Fruit fly (Drosophila melanogaster) whole organism, embryonic: ENCODE data around the gene ZnT63C.

Experiments
- Ada2b ChIP-seq: fragments of 200-800 bp; sonication (Bioruptor generic); IDR thresholded peaks from 2 replicates; pipeline ENCODE4 v1.3.6; 2022; ENCODE audit warnings: missing biosample characterization, missing genetic modification characterization
- C15 ChIP-seq: fragments of 200-800 bp; sonication (Bioruptor generic); IDR thresholded peaks from 3 replicates; pipeline ENCODE4 v1.3.6; 2022; ENCODE audit warnings: missing biosample characterization, missing genetic modification characterization
- CG10209 ChIP-seq: fragments of 200-800 bp; sonication (Bioruptor generic); optimal IDR thresholded peaks from 3 replicates; lab custom pipeline; 2017; ENCODE audit warnings: missing biosample characterization, mild to moderate bottlenecking, missing genetic modification characterization, missing genetic modification reagents
- CG1024 ChIP-seq: fragments of 200-800 bp; sonication (Bioruptor generic); IDR thresholded peaks from 2 replicates; pipeline ENCODE4 v1.3.6; 2022; ENCODE audit warnings: missing biosample characterization, missing genetic modification characterization
- CG10565 ChIP-seq: fragments of 200-800 bp; sonication (Bioruptor generic); optimal IDR thresholded peaks from 3 replicates; lab custom pipeline; 2016; ENCODE audit warnings: missing biosample characterization, mild to moderate bottlenecking, missing genetic modification characterization
- CG11093 ChIP-seq: fragments of 200-800 bp; sonication (Bioruptor generic); IDR thresholded peaks from 3 replicates; pipeline ENCODE4 v1.3.6; 2022; ENCODE audit warnings: missing biosample characterization, missing genetic modification characterization
- CG11398 ChIP-seq: fragments of 200-800 bp; sonication (Bioruptor generic); optimal IDR thresholded peaks from 2 replicates; lab custom pipeline; 2016; ENCODE audit warnings: missing biosample characterization, missing genetic modification characterization
- CG12391 ChIP-seq: fragments of 200-800 bp; sonication (Bioruptor generic); optimal IDR thresholded peaks from 3 replicates; lab custom pipeline; 2018; ENCODE audit warnings: missing biosample characterization, mild to moderate bottlenecking, missing genetic modification characterization, moderate library complexity
- CG12659 ChIP-seq: fragments of 200-800 bp; sonication (Bioruptor generic); optimal IDR thresholded peaks from 3 replicates; lab custom pipeline; 2017; ENCODE audit warnings: mild to moderate bottlenecking, missing biosample characterization, missing genetic modification reagents, missing genetic modification characterization
- CG14710 ChIP-seq: fragments of 200-800 bp; sonication (Bioruptor generic); optimal IDR thresholded peaks from 3 replicates; lab custom pipeline; 2019; ENCODE audit warnings: missing biosample characterization, mild to moderate bottlenecking, missing genetic modification characterization, moderate library complexity
- CG15269 ChIP-seq: fragments of 200-800 bp; sonication (Bioruptor generic); optimal IDR thresholded peaks from 2 replicates; lab custom pipeline; 2018; ENCODE audit warnings: missing biosample characterization, mild to moderate bottlenecking, missing genetic modification characterization, moderate library complexity
- CG15479 ChIP-seq: fragments of 200-800 bp; sonication (Bioruptor generic); optimal IDR thresholded peaks from 3 replicates; lab custom pipeline; 2019; ENCODE audit warnings: missing biosample characterization, mild to moderate bottlenecking, missing genetic modification characterization, moderate library complexity
- CG18599 ChIP-seq: fragments of 200-800 bp; sonication (Bioruptor generic); optimal IDR thresholded peaks from 3 replicates; lab custom pipeline; 2017; ENCODE audit warnings: missing biosample characterization, missing genetic modification characterization, mild to moderate bottlenecking, moderate library complexity, missing genetic modification reagents
- CG30403 ChIP-seq: fragments of 200-800 bp; sonication (Bioruptor generic); optimal IDR thresholded peaks from 3 replicates; lab custom pipeline; 2016; ENCODE audit warnings: missing biosample characterization, missing genetic modification characterization
- CG3065 ChIP-seq: fragments of 200-800 bp; sonication (Bioruptor generic); optimal IDR thresholded peaks from 2 replicates; lab custom pipeline; 2016; ENCODE audit warnings: missing biosample characterization, missing genetic modification characterization
- CG31365 ChIP-seq: fragments of 200-800 bp; sonication (Bioruptor generic); optimal IDR thresholded peaks from 2 replicates; lab custom pipeline; 2018; ENCODE audit warnings: missing biosample characterization, mild to moderate bottlenecking, missing genetic modification characterization
- CG3847 ChIP-seq: fragments of 200-800 bp; sonication (Bioruptor generic); IDR thresholded peaks from 2 replicates; pipeline ENCODE4 v1.3.6; 2022; ENCODE audit warnings: missing biosample characterization, missing genetic modification characterization
- CG4424 ChIP-seq: fragments of 200-800 bp; sonication (Bioruptor generic); optimal IDR thresholded peaks from 3 replicates; lab custom pipeline; 2016; ENCODE audit warnings: missing biosample characterization, missing genetic modification characterization
- CG4730 ChIP-seq: fragments of 200-800 bp; sonication (Bioruptor generic); IDR thresholded peaks from 2 replicates; pipeline ENCODE4 v1.3.6; 2022; ENCODE audit warnings: missing biosample characterization, missing genetic modification characterization
- CG8290 ChIP-seq, 3 experiments: fragments of 200-800 bp; sonication (Bioruptor generic); optimal IDR thresholded peaks; 2 replicates each; lab custom pipeline; 2016 to 2019; ENCODE audit warnings: missing biosample characterization in 3 of 3, missing genetic modification characterization in 3 of 3, mild to moderate bottlenecking in 2 of 3, moderate library complexity in 1 of 3
- Dad ChIP-seq: fragments of 200-800 bp; sonication (Bioruptor generic); optimal IDR thresholded peaks from 3 replicates; lab custom pipeline; 2016; ENCODE audit warnings: missing biosample characterization, missing genetic modification characterization
- Doc3 ChIP-seq: fragments of 200-800 bp; sonication (Bioruptor generic); IDR thresholded peaks from 3 replicates; pipeline ENCODE4 v1.3.6; 2022; ENCODE audit warnings: missing biosample characterization, missing genetic modification characterization; ENCODE audit not compliant: partially characterized antibody
- E2f2 ChIP-seq: fragments of 200-800 bp; sonication (Bioruptor generic); IDR thresholded peaks from 2 replicates; pipeline ENCODE4 v1.3.6; 2022; ENCODE audit warnings: missing biosample characterization, missing genetic modification characterization
- Fer3 ChIP-seq: fragments of 200-800 bp; sonication (Bioruptor generic); optimal IDR thresholded peaks from 2 replicates; lab custom pipeline; 2018; ENCODE audit warnings: missing biosample characterization, mild to moderate bottlenecking, missing genetic modification characterization, moderate library complexity
- HHEX ChIP-seq: fragments of 200-800 bp; sonication (Bioruptor generic); optimal IDR thresholded peaks from 3 replicates; lab custom pipeline; 2017; ENCODE audit warnings: missing biosample characterization, mild to moderate bottlenecking, missing genetic modification characterization, missing genetic modification reagents
- Hsf ChIP-seq: fragments of 200-800 bp; sonication (Bioruptor generic); optimal IDR thresholded peaks from 3 replicates; lab custom pipeline; 2016; ENCODE audit warnings: missing biosample characterization, missing genetic modification characterization
- Jarid2 ChIP-seq: fragments of 200-800 bp; sonication (Bioruptor generic); optimal IDR thresholded peaks from 3 replicates; lab custom pipeline; 2017; ENCODE audit warnings: mild to moderate bottlenecking, missing biosample characterization, missing genetic modification reagents, missing genetic modification characterization
- Mes4 ChIP-seq: fragments of 200-800 bp; sonication (Bioruptor generic); optimal IDR thresholded peaks from 2 replicates; lab custom pipeline; 2016; ENCODE audit warnings: missing biosample characterization, missing genetic modification characterization
- Mrtf ChIP-seq: fragments of 200-800 bp; sonication (Bioruptor generic); IDR thresholded peaks from 3 replicates; pipeline ENCODE4 v1.3.6; 2022; ENCODE audit warnings: missing biosample characterization, missing genetic modification characterization
- Scr ChIP-seq: fragments of 200-800 bp; sonication (Bioruptor generic); IDR thresholded peaks from 2 replicates; pipeline ENCODE4 v1.3.6; 2022; ENCODE audit warnings: missing biosample characterization, missing genetic modification characterization; ENCODE audit not compliant: partially characterized antibody
- YL-1 ChIP-seq: fragments of 200-800 bp; sonication (Bioruptor generic); optimal IDR thresholded peaks from 3 replicates; lab custom pipeline; 2017; ENCODE audit warnings: missing biosample characterization, mild to moderate bottlenecking, missing genetic modification characterization
- ara ChIP-seq: fragments of 200-800 bp; sonication (Bioruptor generic); IDR thresholded peaks from 2 replicates; pipeline ENCODE4 v1.3.6; 2022; ENCODE audit warnings: missing biosample characterization, missing genetic modification characterization
- bigmax ChIP-seq: fragments of 200-800 bp; sonication (Bioruptor generic); optimal IDR thresholded peaks from 2 replicates; lab custom pipeline; 2018; ENCODE audit warnings: missing biosample characterization, mild to moderate bottlenecking, missing genetic modification characterization
- btn ChIP-seq: fragments of 200-800 bp; sonication (Bioruptor generic); optimal IDR thresholded peaks from 2 replicates; lab custom pipeline; 2016; ENCODE audit warnings: missing biosample characterization, missing genetic modification characterization
- chinmo ChIP-seq: fragments of 200-800 bp; sonication (Bioruptor generic); IDR thresholded peaks from 4 replicates; pipeline ENCODE4 v1.3.6; 2022; ENCODE audit warnings: missing biosample characterization, missing genetic modification characterization; ENCODE audit not compliant: partially characterized antibody
- croc ChIP-seq: fragments of 200-800 bp; sonication (Bioruptor generic); conservative IDR thresholded peaks from 3 replicates; pipeline ENCODE4 v1.3.6; 2022; ENCODE audit warnings: missing biosample characterization, missing genetic modification characterization
- da ChIP-seq: fragments of 200-800 bp; sonication (Bioruptor generic); optimal IDR thresholded peaks from 2 replicates; lab custom pipeline; 2016; ENCODE audit warnings: missing biosample characterization, missing genetic modification characterization
- disco-r ChIP-seq: fragments of 200-800 bp; sonication (Bioruptor generic); optimal IDR thresholded peaks from 2 replicates; lab custom pipeline; 2016; ENCODE audit warnings: missing biosample characterization, missing genetic modification characterization
- fd64A ChIP-seq: fragments of 200-800 bp; sonication (Bioruptor generic); optimal IDR thresholded peaks from 3 replicates; lab custom pipeline; 2018; ENCODE audit warnings: missing biosample characterization, mild to moderate bottlenecking, missing genetic modification characterization
- fd96Cb ChIP-seq: fragments of 200-800 bp; sonication (Bioruptor generic); optimal IDR thresholded peaks from 2 replicates; lab custom pipeline; 2018; ENCODE audit warnings: missing biosample characterization, mild to moderate bottlenecking, missing genetic modification characterization, moderate library complexity
- hbn ChIP-seq: fragments of 200-800 bp; sonication (Bioruptor generic); IDR thresholded peaks from 2 replicates; pipeline ENCODE4 v1.3.6; 2022; ENCODE audit warnings: missing biosample characterization, missing genetic modification characterization; ENCODE audit not compliant: partially characterized antibody
- hth ChIP-seq: fragments of >200 bp; optimal IDR thresholded peaks from 2 replicates; lab custom pipeline; 2017; ENCODE audit warnings: inconsistent platforms
- lbe ChIP-seq: fragments of 200-800 bp; sonication (Bioruptor generic); optimal IDR thresholded peaks from 2 replicates; lab custom pipeline; 2016; ENCODE audit warnings: missing biosample characterization, mild to moderate bottlenecking, missing genetic modification characterization
- pb ChIP-seq: fragments of 200-800 bp; sonication (Bioruptor generic); optimal IDR thresholded peaks from 3 replicates; lab custom pipeline; 2016; ENCODE audit warnings: missing biosample characterization, missing genetic modification characterization
- shn ChIP-seq: fragments of 200-800 bp; sonication (Bioruptor generic); optimal IDR thresholded peaks from 3 replicates; lab custom pipeline; 2016; ENCODE audit warnings: missing biosample characterization, missing genetic modification characterization
- slou ChIP-seq: fragments of 200-800 bp; sonication (Bioruptor generic); optimal IDR thresholded peaks from 3 replicates; lab custom pipeline; 2016; ENCODE audit warnings: missing biosample characterization, missing genetic modification characterization
- slp2 ChIP-seq: fragments of 200-800 bp; sonication (Bioruptor generic); optimal IDR thresholded peaks from 2 replicates; lab custom pipeline; 2016; ENCODE audit warnings: missing biosample characterization, missing genetic modification characterization
- stc ChIP-seq: fragments of 200-800 bp; sonication (Bioruptor generic); IDR thresholded peaks from 2 replicates; pipeline ENCODE4 v1.3.6; 2022; ENCODE audit warnings: missing biosample characterization, missing genetic modification characterization
- vfl ChIP-seq: fragments of 200-800 bp; sonication (Bioruptor generic); optimal IDR thresholded peaks from 2 replicates; lab custom pipeline; 2016; ENCODE audit warnings: missing biosample characterization, missing genetic modification characterization
- zen ChIP-seq: fragments of 200-800 bp; sonication (Bioruptor generic); optimal IDR thresholded peaks from 3 replicates; lab custom pipeline; 2018; ENCODE audit warnings: missing biosample characterization, mild to moderate bottlenecking, missing genetic modification characterization, moderate library complexity

The ZnT63C gene

dm6 chr3L:3319223-3319643 is 15.7 kb downstream of the ZnT63C start, which contains the start of the genes PIG-C, CG12016 and Dpm2 (continued):
- TF ChIP-seq CG31365 (tag; lab: Kevin White, UChicago) (no peak), Dad (GFP tag; lab: Kevin White, UChicago) (peak; percentile 57), Doc3 (peak; percentile 97), CG18599 (GFP tag; lab: Kevin White, UChicago) (peak; percentile 64), CG15479 (peak; percentile 92), hbn (GFP tag; lab: Robert Waterston, UW) (peak; percentile 95), CG8290 (GFP tag; optimal IDR thresholded peaks at IDR 0.05; lab: Kevin White, UChicago) (peak; percentile 68), CG8290 (tag; optimal IDR thresholded peaks at IDR 0.05; lab: Kevin White, UChicago) (no peak), YL-1 (GFP tag; lab: Kevin White, UChicago) (peak; percentile 38), CG12659 (peak; percentile 86), CG3065 (GFP tag; lab: Kevin White, UChicago) (peak; percentile 8), CG30403 (peak; percentile 86), slou (no peak), HHEX (GFP tag; lab: Kevin White, UChicago) (no peak), Jarid2 (GFP tag; lab: Kevin White, UChicago) (no peak), fd64A (GFP tag; lab: Kevin White, UChicago) (no peak), CG4730 (GFP tag; lab: Robert Waterston, UW) (peak; percentile 49; the same call in 1 of the 2 replicates), fd96Cb (tag; lab: Kevin White, UChicago) (peak; percentile 45), Hsf (GFP tag; lab: Kevin White, UChicago) (peak; percentile 86), zen (peak; percentile 60), CG11398 (GFP tag; lab: Kevin White, UChicago) (no peak), CG15269 (tag; lab: Kevin White, UChicago) (peak; percentile 55), E2f2 (GFP tag; lab: Robert Waterston, UW) (peak; percentile 56), vfl (GFP tag; lab: Kevin White, UChicago) (peak; percentile 55), Mes4 (peak; percentile 41), da (GFP tag; lab: Kevin White, UChicago) (peak; percentile 31), CG14710 (tag; lab: Kevin White, UChicago) (peak; percentile 88), ara (no peak), Ada2b (GFP tag; lab: Robert Waterston, UW) (peak; percentile 43; the same call in 1 of the 2 replicates), stc (GFP tag; lab: Robert Waterston, UW) (no peak), bigmax (GFP tag; lab: Kevin White, UChicago) (no peak), chinmo (GFP tag; lab: Robert Waterston, UW) (peak; percentile 95), btn (GFP tag; lab: Kevin White, UChicago) (no peak), hth (lab: Kevin White, UChicago) (no peak), CG1024 (0 out of 2 replicates have a peak, but pooled peaks have one; percentile 33), Scr (GFP tag; lab: Robert Waterston, UW) (peak; percentile 98), slp2 (GFP tag; lab: Kevin White, UChicago) (peak; percentile 66), CG10565 (no peak), lbe (GFP tag; lab: Kevin White, UChicago) (peak; percentile 59), CG3847 (GFP tag; lab: Robert Waterston, UW) (peak; percentile 85), CG10209 (GFP tag; lab: Kevin White, UChicago) (peak; percentile 35), shn (peak; percentile 81), C15 (GFP tag; lab: Robert Waterston, UW) (0 out of 3 replicates have a peak, but pooled peaks have one; percentile 50), CG11093 (0 out of 3 replicates have a peak, but pooled peaks have one; percentile 20), croc (peak; percentile 58), CG4424 (GFP tag; lab: Kevin White, UChicago) (peak; percentile 72), Mrtf (GFP tag; lab: Robert Waterston, UW) (no peak), pb (GFP tag; lab: Kevin White, UChicago) (peak; percentile 18), disco-r (GFP tag; lab: Kevin White, UChicago) (no peak), Fer3 (peak; percentile 56), CG12391 (tag; lab: Kevin White, UChicago) (peak; percentile 84)
